Fruit fly (Drosophila melanogaster) whole organism, embryonic: ENCODE measurements around the gene CG6569.

Source experiments
- Ada2b ChIP-seq: fragments of 200-800 bp; sonication (Bioruptor generic); IDR thresholded peaks from 2 replicates; pipeline ENCODE4 v1.3.6; 2022; ENCODE audit warnings: missing biosample characterization, missing genetic modification characterization
- CG10267 ChIP-seq: fragments of 200-800 bp; sonication (Bioruptor generic); optimal IDR thresholded peaks from 2 replicates; lab custom pipeline; 2018; ENCODE audit warnings: missing biosample characterization, mild to moderate bottlenecking, missing genetic modification characterization, moderate library complexity
- CG10274 ChIP-seq: fragments of 200-800 bp; sonication (Bioruptor generic); optimal IDR thresholded peaks from 3 replicates; lab custom pipeline; 2017; ENCODE audit warnings: missing biosample characterization, mild to moderate bottlenecking, missing genetic modification characterization
- CG11085 ChIP-seq: fragments of 200-800 bp; sonication (Bioruptor generic); IDR thresholded peaks from 2 replicates; pipeline ENCODE4 v1.3.6; 2022; ENCODE audit warnings: missing biosample characterization, missing genetic modification characterization
- CG11247 ChIP-seq: fragments of 200-800 bp; sonication (Bioruptor generic); IDR thresholded peaks from 2 replicates; pipeline ENCODE4 v1.3.6; 2022; ENCODE audit warnings: missing biosample characterization, missing genetic modification characterization
- CG12744 ChIP-seq: fragments of 200-800 bp; sonication (Bioruptor generic); optimal IDR thresholded peaks from 2 replicates; lab custom pipeline; 2016; ENCODE audit warnings: missing biosample characterization, missing genetic modification characterization
- CG13775 ChIP-seq: fragments of 200-800 bp; sonication (Bioruptor generic); optimal IDR thresholded peaks from 3 replicates; lab custom pipeline; 2017; ENCODE audit warnings: missing biosample characterization, mild to moderate bottlenecking, missing genetic modification characterization
- CG14860 ChIP-seq: fragments of 200-800 bp; sonication (Bioruptor generic); IDR thresholded peaks from 3 replicates; pipeline ENCODE4 v1.3.6; 2022; ENCODE audit warnings: missing biosample characterization, missing genetic modification characterization; ENCODE audit not compliant: partially characterized antibody
- CG14965 ChIP-seq: fragments of 200-800 bp; sonication (Bioruptor generic); optimal IDR thresholded peaks from 2 replicates; lab custom pipeline; 2016; ENCODE audit warnings: missing biosample characterization, missing genetic modification characterization, borderline replicate concordance
- CG1603 ChIP-seq: fragments of 200-800 bp; sonication (Bioruptor generic); optimal IDR thresholded peaks from 2 replicates; lab custom pipeline; 2019; ENCODE audit warnings: missing biosample characterization, mild to moderate bottlenecking, missing genetic modification characterization, moderate library complexity
- CG17186 ChIP-seq: fragments of 200-800 bp; sonication (Bioruptor generic); optimal IDR thresholded peaks from 3 replicates; lab custom pipeline; 2017; ENCODE audit warnings: missing biosample characterization, missing genetic modification reagents, missing genetic modification characterization
- CG17802 ChIP-seq: fragments of 200-800 bp; sonication (Bioruptor generic); optimal IDR thresholded peaks from 2 replicates; lab custom pipeline; 2018; ENCODE audit warnings: missing biosample characterization, mild to moderate bottlenecking, missing genetic modification characterization, moderate library complexity
- CG1792 ChIP-seq: fragments of 200-800 bp; sonication (Bioruptor generic); optimal IDR thresholded peaks from 2 replicates; lab custom pipeline; 2016; ENCODE audit warnings: missing biosample characterization, missing genetic modification characterization
- CG2116 ChIP-seq: fragments of 200-800 bp; sonication (Bioruptor generic); optimal IDR thresholded peaks from 3 replicates; lab custom pipeline; 2018; ENCODE audit warnings: missing biosample characterization, mild to moderate bottlenecking, missing genetic modification characterization
- CG4617 ChIP-seq: fragments of 200-800 bp; sonication (Bioruptor generic); optimal IDR thresholded peaks from 3 replicates; lab custom pipeline; 2016; ENCODE audit warnings: missing biosample characterization, missing genetic modification characterization, borderline replicate concordance
- CG6254 ChIP-seq: fragments of 200-800 bp; sonication (Bioruptor generic); optimal IDR thresholded peaks from 3 replicates; lab custom pipeline; 2017; ENCODE audit warnings: mild to moderate bottlenecking, missing biosample characterization, missing genetic modification reagents, missing genetic modification characterization
- CG6765 ChIP-seq: fragments of 200-800 bp; sonication (Bioruptor generic); optimal IDR thresholded peaks from 3 replicates; lab custom pipeline; 2017; ENCODE audit warnings: missing biosample characterization, mild to moderate bottlenecking, missing genetic modification characterization
- CG6791 ChIP-seq: fragments of 200-800 bp; sonication (Bioruptor generic); IDR thresholded peaks from 3 replicates; pipeline ENCODE4 v1.3.6; 2022; ENCODE audit warnings: missing biosample characterization, missing genetic modification characterization; ENCODE audit not compliant: partially characterized antibody
- CG7745 ChIP-seq: fragments of 200-800 bp; sonication (Bioruptor generic); optimal IDR thresholded peaks from 2 replicates; lab custom pipeline; 2018; ENCODE audit warnings: missing biosample characterization, mild to moderate bottlenecking, missing genetic modification characterization, moderate library complexity
- CG9215 ChIP-seq: fragments of 200-800 bp; sonication (Bioruptor generic); IDR thresholded peaks from 2 replicates; pipeline ENCODE4 v1.3.6; 2022; ENCODE audit warnings: missing biosample characterization, missing genetic modification characterization
- CG9797 ChIP-seq: fragments of 200-800 bp; sonication (Bioruptor generic); optimal IDR thresholded peaks from 3 replicates; lab custom pipeline; 2018; ENCODE audit warnings: missing biosample characterization, mild to moderate bottlenecking, missing genetic modification characterization
- Fer1 ChIP-seq: fragments of 200-800 bp; sonication (Bioruptor generic); optimal IDR thresholded peaks from 2 replicates; lab custom pipeline; 2017; ENCODE audit warnings: missing biosample characterization, mild to moderate bottlenecking, missing genetic modification characterization
- HmgZ ChIP-seq: fragments of 200-800 bp; sonication (Bioruptor generic); optimal IDR thresholded peaks from 2 replicates; lab custom pipeline; 2018; ENCODE audit warnings: missing biosample characterization, mild to moderate bottlenecking, missing genetic modification characterization
- Hr3 ChIP-seq: fragments of 200-800 bp; sonication (Bioruptor generic); optimal IDR thresholded peaks from 3 replicates; lab custom pipeline; 2016; ENCODE audit warnings: missing biosample characterization, missing genetic modification characterization
- Scr ChIP-seq: fragments of 200-800 bp; sonication (Bioruptor generic); IDR thresholded peaks from 2 replicates; pipeline ENCODE4 v1.3.6; 2022; ENCODE audit warnings: missing biosample characterization, missing genetic modification characterization; ENCODE audit not compliant: partially characterized antibody
- Six4 ChIP-seq: fragments of 200-800 bp; sonication (Bioruptor generic); optimal IDR thresholded peaks from 2 replicates; lab custom pipeline; 2016; ENCODE audit warnings: missing biosample characterization, missing genetic modification characterization
- Ssrp ChIP-seq: fragments of 200-800 bp; sonication (Bioruptor generic); optimal IDR thresholded peaks from 2 replicates; lab custom pipeline; 2018; ENCODE audit warnings: missing biosample characterization, mild to moderate bottlenecking, missing genetic modification characterization, moderate library complexity
- Usf ChIP-seq: fragments of 200-800 bp; sonication (Bioruptor generic); optimal IDR thresholded peaks from 2 replicates; lab custom pipeline; 2017; ENCODE audit warnings: missing genotype, missing biosample characterization, missing genetic modification characterization
- YL-1 ChIP-seq: fragments of 200-800 bp; sonication (Bioruptor generic); optimal IDR thresholded peaks from 3 replicates; lab custom pipeline; 2017; ENCODE audit warnings: missing biosample characterization, mild to moderate bottlenecking, missing genetic modification characterization
- ash1 ChIP-seq: fragments of 200-800 bp; sonication (Bioruptor generic); optimal IDR thresholded peaks from 2 replicates; lab custom pipeline; 2018; ENCODE audit warnings: missing biosample characterization, mild to moderate bottlenecking, missing genetic modification characterization
- cwo ChIP-seq: fragments of 200-800 bp; sonication (Bioruptor generic); optimal IDR thresholded peaks from 3 replicates; lab custom pipeline; 2017; ENCODE audit warnings: missing biosample characterization, missing genetic modification characterization, mild to moderate bottlenecking, moderate library complexity, missing genetic modification reagents
- dan ChIP-seq: fragments of 200-800 bp; sonication (Bioruptor generic); IDR thresholded peaks from 2 replicates; pipeline ENCODE4 v1.3.6; 2022; ENCODE audit warnings: missing biosample characterization, missing genetic modification characterization
- dimm ChIP-seq: fragments of 200-800 bp; sonication (Bioruptor generic); IDR thresholded peaks from 2 replicates; pipeline ENCODE4 v1.3.6; 2022; ENCODE audit warnings: missing biosample characterization, missing genetic modification characterization
- ems ChIP-seq: fragments of 200-800 bp; sonication (Bioruptor generic); optimal IDR thresholded peaks from 3 replicates; lab custom pipeline; 2016; ENCODE audit warnings: missing biosample characterization, missing genetic modification characterization
- fd102C ChIP-seq: fragments of 200-800 bp; sonication (Bioruptor generic); optimal IDR thresholded peaks from 2 replicates; lab custom pipeline; 2018; ENCODE audit warnings: missing biosample characterization, mild to moderate bottlenecking, missing genetic modification characterization, moderate library complexity
- fd3F ChIP-seq: fragments of 200-800 bp; sonication (Bioruptor generic); optimal IDR thresholded peaks from 2 replicates; lab custom pipeline; 2018; ENCODE audit warnings: missing biosample characterization, mild to moderate bottlenecking, missing genetic modification characterization, moderate library complexity
- gro ChIP-seq: fragments of 200-800 bp; sonication (Bioruptor generic); optimal IDR thresholded peaks from 2 replicates; lab custom pipeline; 2016; ENCODE audit warnings: missing biosample characterization, missing genetic modification characterization
- kah ChIP-seq: fragments of 200-800 bp; sonication (Bioruptor generic); optimal IDR thresholded peaks from 2 replicates; lab custom pipeline; 2018; ENCODE audit warnings: missing biosample characterization, mild to moderate bottlenecking, missing genetic modification characterization
- nerfin-2 ChIP-seq: fragments of 200-800 bp; sonication (Bioruptor generic); IDR thresholded peaks from 2 replicates; pipeline ENCODE4 v1.3.6; 2022; ENCODE audit warnings: missing biosample characterization, missing genetic modification characterization; ENCODE audit not compliant: partially characterized antibody
- nom ChIP-seq: fragments of 200-800 bp; sonication (Bioruptor generic); optimal IDR thresholded peaks from 2 replicates; lab custom pipeline; 2017; ENCODE audit warnings: missing biosample characterization, missing genetic modification characterization, mild to moderate bottlenecking, moderate library complexity, missing genetic modification reagents
- org-1 ChIP-seq: fragments of 200-800 bp; sonication (Bioruptor generic); optimal IDR thresholded peaks from 2 replicates; lab custom pipeline; 2017; ENCODE audit warnings: missing biosample characterization, missing genetic modification characterization
- pan ChIP-seq, 4 experiments: fragments of >200 bp in 3 of 4; fragments of 200-800 bp in 1 of 4; sonication (Bioruptor generic) in 1 of 4; optimal IDR thresholded peaks in 3 of 4; IDR thresholded peaks in 1 of 4; 2 replicates each; pipeline versions ENCODE4 v1.3.6 to Lab custom; 2017 to 2022; ENCODE audit warnings: missing biosample characterization in 2 of 4, missing genetic modification characterization in 2 of 4, mixed read lengths in 1 of 4
- sima ChIP-seq: fragments of 200-800 bp; sonication (Bioruptor generic); optimal IDR thresholded peaks from 2 replicates; lab custom pipeline; 2016; ENCODE audit warnings: missing biosample characterization, missing genetic modification characterization
- so ChIP-seq: fragments of 200-800 bp; sonication (Bioruptor generic); IDR thresholded peaks from 3 replicates; pipeline ENCODE4 v1.3.6; 2022; ENCODE audit warnings: missing biosample characterization, missing genetic modification characterization
- toy ChIP-seq: fragments of 200-800 bp; sonication (Bioruptor generic); IDR thresholded peaks from 2 replicates; pipeline ENCODE4 v1.3.6; 2022; ENCODE audit warnings: missing biosample characterization, missing genetic modification characterization
- tx ChIP-seq: fragments of 200-800 bp; sonication (Bioruptor generic); optimal IDR thresholded peaks from 2 replicates; lab custom pipeline; 2016; ENCODE audit warnings: missing biosample characterization, missing genetic modification characterization
- wek ChIP-seq: fragments of 200-800 bp; sonication (Bioruptor generic); optimal IDR thresholded peaks from 3 replicates; lab custom pipeline; 2018; ENCODE audit warnings: missing biosample characterization, mild to moderate bottlenecking, missing genetic modification characterization, moderate library complexity
- wor ChIP-seq: fragments of 200-800 bp; sonication (Bioruptor generic); IDR thresholded peaks from 2 replicates; pipeline ENCODE4 v1.3.6; 2022; ENCODE audit warnings: missing biosample characterization, missing genetic modification characterization

CG6569 gene

dm6 chr3R:21828785-21829486, 38.8 kb downstream of the CG6569 start (continued):
- TF ChIP-seq Fer1 (GFP tag; lab: Kevin White, UChicago) (no peak), dan (GFP tag; lab: Robert Waterston, UW) (no peak), wek (GFP tag; lab: Kevin White, UChicago) (no peak), CG10274 (no peak), sima (GFP tag; lab: Kevin White, UChicago) (no peak), Six4 (GFP tag; lab: Kevin White, UChicago) (peak; percentile 66), fd102C (GFP tag; lab: Kevin White, UChicago) (no peak), YL-1 (GFP tag; lab: Kevin White, UChicago) (peak; percentile 36), ems (GFP tag; lab: Kevin White, UChicago) (peak; percentile 7), cwo (GFP tag; lab: Kevin White, UChicago) (no peak), CG14860 (no peak), Usf (GFP tag; lab: Kevin White, UChicago) (peak; percentile 50), HmgZ (tag; lab: Kevin White, UChicago) (peak; percentile 32), Ada2b (GFP tag; lab: Robert Waterston, UW) (no peak), Hr3 (GFP tag; lab: Kevin White, UChicago) (peak; percentile 54), dimm (no peak), wor (GFP tag; lab: Robert Waterston, UW) (peak; percentile 31; the same call in 1 of the 2 replicates), CG6765 (GFP tag; lab: Kevin White, UChicago) (no peak), pan (optimal IDR thresholded peaks at IDR 0.05; lab: Kevin White, UChicago) (no peak), pan (GFP tag; optimal IDR thresholded peaks at IDR 0.05 in 1 of 2, IDR thresholded peaks at IDR 0.05 in 1 of 2) (peak in 1 of 2 experiments; percentile 22), CG1603 (tag; lab: Kevin White, UChicago) (peak; percentile 56), ash1 (no peak), tx (no peak), gro (GFP tag; lab: Kevin White, UChicago) (no peak), CG4617 (peak; percentile 19), CG17186 (GFP tag; lab: Kevin White, UChicago) (no peak), CG11085 (no peak), CG6254 (peak; percentile 75), Scr (GFP tag; lab: Robert Waterston, UW) (no peak), CG12744 (no peak), CG6791 (GFP tag; lab: Robert Waterston, UW) (no peak), CG13775 (GFP tag; lab: Kevin White, UChicago) (peak; percentile 71), CG7745 (peak; percentile 56), fd3F (GFP tag; lab: Kevin White, UChicago) (no peak), CG9215 (0 out of 2 replicates have a peak, but pooled peaks have one; percentile 12), CG10267 (tag; lab: Kevin White, UChicago) (peak; percentile 87), CG17802 (peak; percentile 9), CG2116 (GFP tag; lab: Kevin White, UChicago) (peak; percentile 2), toy (no peak), CG9797 (GFP tag; lab: Kevin White, UChicago) (peak; percentile 8), Ssrp (tag; lab: Kevin White, UChicago) (peak; percentile 88), org-1 (peak; percentile 49), CG1792 (GFP tag; lab: Kevin White, UChicago) (no peak), nom (GFP tag; lab: Kevin White, UChicago) (no peak), nerfin-2 (GFP tag; lab: Robert Waterston, UW) (no peak), kah (no peak), CG11247 (GFP tag; lab: Robert Waterston, UW) (no peak), so (GFP tag; lab: Robert Waterston, UW) (peak; percentile 43; the same call in 1 of the 3 replicates), CG14965 (no peak)
